Worm (Caenorhabditis elegans) whole organism, L4 larva: Measurements from ENCODE around the gene Y67D8A.2.

Source experiments
- F10B5.3 ChIP-seq: sonication (generic microtip); optimal IDR thresholded peaks from 2 replicates; lab custom pipeline; 2016; ENCODE audit warnings: mild to moderate bottlenecking, missing genetic modification characterization, missing compliant biosample characterization
- F26F4.8 ChIP-seq: fragments of 200-800 bp; sonication (Bioruptor generic); conservative IDR thresholded peaks from 2 replicates; pipeline ENCODE4 v1.3.6; 2022; ENCODE audit warnings: missing genetic modification characterization, missing compliant biosample characterization
- F44E2.7 ChIP-seq: fragments of 200-800 bp; sonication (Bioruptor generic); IDR thresholded peaks from 2 replicates; pipeline ENCODE4 v2.1.2; 2022; ENCODE audit warnings: missing genetic modification characterization, missing compliant biosample characterization
- F49E8.2 ChIP-seq: sonication (generic microtip); optimal IDR thresholded peaks from 2 replicates; lab custom pipeline; 2016; ENCODE audit warnings: missing compliant biosample characterization, mild to moderate bottlenecking, missing genetic modification characterization, borderline replicate concordance
- T26A8.4 ChIP-seq: fragments of 200-800 bp; sonication (Bioruptor generic); IDR thresholded peaks from 2 replicates; pipeline ENCODE4 v1.3.6; 2022; ENCODE audit warnings: missing genetic modification characterization, missing compliant biosample characterization
- Y105C5A.15 ChIP-seq: fragments of 200-800 bp; sonication (Bioruptor generic); IDR thresholded peaks from 2 replicates; pipeline ENCODE4 v1.3.6; 2022; ENCODE audit warnings: missing genetic modification characterization, missing compliant biosample characterization
- Y5F2A.4 ChIP-seq: fragments of 200-800 bp; sonication (Bioruptor generic); optimal IDR thresholded peaks from 2 replicates; lab custom pipeline; 2018; ENCODE audit warnings: mild to moderate bottlenecking, missing genetic modification characterization, missing compliant biosample characterization
- Y75B8A.6 ChIP-seq: fragments of 200-800 bp; sonication (Bioruptor generic); IDR thresholded peaks from 2 replicates; pipeline ENCODE4 v1.3.6; 2022; ENCODE audit warnings: missing genetic modification reagents, missing genetic modification characterization, missing compliant biosample characterization
- ZK337.2 ChIP-seq: fragments of 200-800 bp; sonication (Bioruptor generic); IDR thresholded peaks from 2 replicates; pipeline ENCODE4 v1.3.6; 2022; ENCODE audit warnings: missing genetic modification reagents, missing genetic modification characterization, missing compliant biosample characterization
- aha-1 ChIP-seq: fragments of 150-350 bp; peaks from one replicate; lab custom pipeline; 2014; ENCODE audit warnings: missing biosample characterization, missing genetic modification characterization
- aly-2 ChIP-seq: sonication (generic microtip); optimal IDR thresholded peaks from 2 replicates; lab custom pipeline; 2018; ENCODE audit warnings: missing biosample characterization, missing genetic modification characterization
- arid-1 ChIP-seq: fragments of 200-800 bp; sonication (Bioruptor generic); conservative IDR thresholded peaks from 2 replicates; pipeline ENCODE4 v1.3.6; 2022; ENCODE audit warnings: missing genetic modification reagents, missing genetic modification characterization, missing compliant biosample characterization
- ceh-20 ChIP-seq: fragments of 200-800 bp; sonication (Bioruptor generic); IDR thresholded peaks from 2 replicates; pipeline ENCODE4 v1.3.6; 2022; ENCODE audit warnings: missing genetic modification reagents, missing genetic modification characterization, missing compliant biosample characterization
- ceh-28 ChIP-seq: fragments of 150-350 bp; optimal IDR thresholded peaks from 2 replicates; lab custom pipeline; 2014; ENCODE audit warnings: missing biosample characterization, missing genetic modification reagents, missing genetic modification characterization
- ceh-32 ChIP-seq: sonication (generic microtip); optimal IDR thresholded peaks from 2 replicates; lab custom pipeline; 2016; ENCODE audit warnings: mild to moderate bottlenecking, missing genetic modification characterization, missing compliant biosample characterization; ENCODE audit not compliant: poor library complexity
- ceh-62 ChIP-seq: sonication (generic microtip); optimal IDR thresholded peaks from 2 replicates; lab custom pipeline; 2017; ENCODE audit warnings: missing biosample characterization, missing genetic modification characterization
- ces-1 ChIP-seq: fragments of 150-350 bp; sonication (generic microtip); optimal IDR thresholded peaks from 4 replicates; lab custom pipeline; 2014; ENCODE audit warnings: missing biosample characterization, missing genetic modification reagents, missing genetic modification characterization
- ctbp-1 ChIP-seq: fragments of 200-800 bp; sonication (Bioruptor generic); IDR thresholded peaks from 2 replicates; pipeline ENCODE4 v1.3.6; 2022; ENCODE audit warnings: missing genetic modification reagents, missing genetic modification characterization, missing compliant biosample characterization
- daf-8 ChIP-seq: fragments of 200-800 bp; sonication (Bioruptor generic); IDR thresholded peaks from 2 replicates; pipeline ENCODE4 v1.3.6; 2022; ENCODE audit warnings: missing genetic modification characterization, missing compliant biosample characterization
- dmd-6 ChIP-seq: fragments of 200-800 bp; sonication (Bioruptor generic); IDR thresholded peaks from 2 replicates; pipeline ENCODE4 v1.3.6; 2022; ENCODE audit warnings: missing genetic modification reagents, missing genetic modification characterization, missing compliant biosample characterization
- dmd-8 ChIP-seq: fragments of 200-800 bp; sonication (Bioruptor generic); IDR thresholded peaks from 2 replicates; pipeline ENCODE4 v1.3.6; 2022; ENCODE audit warnings: missing genetic modification characterization, missing compliant biosample characterization
- dmd-9 ChIP-seq: fragments of 200-800 bp; sonication (Bioruptor generic); IDR thresholded peaks from 2 replicates; pipeline ENCODE4 v1.3.6; 2022; ENCODE audit warnings: missing genetic modification reagents, missing genetic modification characterization, missing compliant biosample characterization
- dpl-1 ChIP-seq: fragments of 150-350 bp; optimal IDR thresholded peaks from 2 replicates; lab custom pipeline; 2014; ENCODE audit warnings: missing biosample characterization, missing genetic modification reagents, missing genetic modification characterization
- duxl-1 ChIP-seq: sonication (generic microtip); optimal IDR thresholded peaks from 2 replicates; lab custom pipeline; 2016; ENCODE audit warnings: mild to moderate bottlenecking, missing genetic modification characterization, moderate library complexity, missing compliant biosample characterization; ENCODE audit not compliant: poor library complexity
- fkh-10 ChIP-seq: fragments of 150-350 bp; optimal IDR thresholded peaks from 2 replicates; lab custom pipeline; 2014; ENCODE audit warnings: missing biosample characterization, missing genetic modification reagents, missing genetic modification characterization
- hlh-11 ChIP-seq: fragments of 200-800 bp; sonication (Bioruptor generic); optimal IDR thresholded peaks from 2 replicates; lab custom pipeline; 2018; ENCODE audit warnings: mild to moderate bottlenecking, missing genetic modification characterization, missing compliant biosample characterization
- hlh-30 ChIP-seq: sonication (generic microtip); optimal IDR thresholded peaks from 2 replicates; lab custom pipeline; 2017; ENCODE audit warnings: antibody characterized with exemption, mild to moderate bottlenecking, missing genetic modification characterization, missing compliant biosample characterization; ENCODE audit not compliant: insufficient read depth
- lim-7 ChIP-seq: fragments of 200-800 bp; sonication (Bioruptor generic); IDR thresholded peaks from 2 replicates; pipeline ENCODE4 v1.3.6; 2022; ENCODE audit warnings: missing genetic modification characterization, missing compliant biosample characterization
- lin-1 ChIP-seq: fragments of 200-800 bp; sonication (Bioruptor generic); IDR thresholded peaks from 2 replicates; pipeline ENCODE4 v1.3.6; 2022; ENCODE audit warnings: missing genetic modification reagents, missing genetic modification characterization, missing compliant biosample characterization
- lin-13 ChIP-seq: fragments of 150-350 bp; optimal IDR thresholded peaks from 2 replicates; lab custom pipeline; 2014; ENCODE audit warnings: missing biosample characterization, missing genetic modification reagents, missing genetic modification characterization
- lin-29 ChIP-seq: fragments of 200-800 bp; sonication (Bioruptor generic); IDR thresholded peaks from 2 replicates; pipeline ENCODE4 v1.3.6; 2022; ENCODE audit warnings: missing genetic modification reagents, missing genetic modification characterization, missing compliant biosample characterization
- lsy-2 ChIP-seq, 2 experiments: fragments of 150-350 bp in 1 of 2; sonication (generic microtip) in 1 of 2; optimal IDR thresholded peaks; 2 replicates each; lab custom pipeline; 2014 to 2017; ENCODE audit warnings: missing biosample characterization in 2 of 2, missing genetic modification characterization in 2 of 2
- madf-9 ChIP-seq: fragments of 200-800 bp; sonication (Bioruptor generic); conservative IDR thresholded peaks from 2 replicates; pipeline ENCODE4 v1.3.6; 2022; ENCODE audit warnings: missing genetic modification reagents, missing genetic modification characterization, missing compliant biosample characterization
- mxl-3 ChIP-seq: fragments of 200-800 bp; sonication (Bioruptor generic); optimal IDR thresholded peaks from 2 replicates; lab custom pipeline; 2018; ENCODE audit warnings: mild to moderate bottlenecking, missing genetic modification characterization, missing compliant biosample characterization
- nhr-111 ChIP-seq: fragments of 200-800 bp; sonication (Bioruptor generic); optimal IDR thresholded peaks from 2 replicates; lab custom pipeline; 2018; ENCODE audit warnings: mild to moderate bottlenecking, missing genetic modification characterization, missing compliant biosample characterization
- nhr-28 ChIP-seq: fragments of 150-350 bp; optimal IDR thresholded peaks from 2 replicates; lab custom pipeline; 2014; ENCODE audit warnings: missing biosample characterization, missing genetic modification characterization
- nhr-41 ChIP-seq: fragments of 200-800 bp; sonication (Bioruptor generic); IDR thresholded peaks from 2 replicates; pipeline ENCODE4 v1.3.6; 2022; ENCODE audit warnings: missing genetic modification reagents, missing genetic modification characterization, missing compliant biosample characterization
- nhr-48 ChIP-seq: sonication (generic microtip); optimal IDR thresholded peaks from 2 replicates; lab custom pipeline; 2016; ENCODE audit warnings: mild to moderate bottlenecking, missing genetic modification characterization, missing compliant biosample characterization
- php-3 ChIP-seq: fragments of 200-800 bp; sonication (Bioruptor generic); IDR thresholded peaks from 2 replicates; pipeline ENCODE4 v1.3.6; 2022; ENCODE audit warnings: missing genetic modification reagents, missing genetic modification characterization, missing compliant biosample characterization
- pqm-1 ChIP-seq: sonication (generic microtip); optimal IDR thresholded peaks from 2 replicates; lab custom pipeline; 2017; ENCODE audit warnings: missing biosample characterization, missing genetic modification characterization
- sdz-12 ChIP-seq: fragments of 200-800 bp; sonication (Bioruptor generic); optimal IDR thresholded peaks from 2 replicates; lab custom pipeline; 2018; ENCODE audit warnings: mild to moderate bottlenecking, missing genetic modification characterization, missing compliant biosample characterization
- set-16 ChIP-seq: fragments of 200-800 bp; sonication (Bioruptor generic); IDR thresholded peaks from 2 replicates; pipeline ENCODE4 v1.3.6; 2022; ENCODE audit warnings: missing genetic modification reagents, missing genetic modification characterization, missing compliant biosample characterization
- snpc-1.2 ChIP-seq: fragments of 200-800 bp; sonication (Bioruptor generic); IDR thresholded peaks from 2 replicates; pipeline ENCODE4 v1.3.6; 2022; ENCODE audit warnings: missing genetic modification reagents, missing genetic modification characterization, missing compliant biosample characterization
- spr-1 ChIP-seq: sonication (generic microtip); optimal IDR thresholded peaks from 2 replicates; lab custom pipeline; 2016; ENCODE audit warnings: mild to moderate bottlenecking, missing genetic modification characterization, missing compliant biosample characterization
- tag-97 ChIP-seq: fragments of 200-800 bp; sonication (Bioruptor generic); IDR thresholded peaks from 2 replicates; pipeline ENCODE4 v1.3.6; 2022; ENCODE audit warnings: missing genetic modification characterization, missing compliant biosample characterization
- tra-1 ChIP-seq: fragments of 200-800 bp; sonication (Bioruptor generic); IDR thresholded peaks from 2 replicates; pipeline ENCODE4 v1.3.6; 2022; ENCODE audit warnings: missing genetic modification reagents, missing genetic modification characterization, missing compliant biosample characterization
- unc-130 ChIP-seq: sonication (generic microtip); optimal IDR thresholded peaks from 2 replicates; lab custom pipeline; 2016; ENCODE audit warnings: missing genetic modification reagents, missing genetic modification characterization, missing compliant biosample characterization
- unc-39 ChIP-seq: sonication (generic microtip); optimal IDR thresholded peaks from 2 replicates; lab custom pipeline; 2017; ENCODE audit warnings: missing biosample characterization, missing genetic modification characterization
- vab-7 ChIP-seq: fragments of 200-800 bp; sonication (Bioruptor generic); IDR thresholded peaks from 2 replicates; pipeline ENCODE4 v1.3.6; 2022; ENCODE audit warnings: missing genetic modification reagents, missing genetic modification characterization, missing compliant biosample characterization
- zip-11 ChIP-seq: fragments of 200-800 bp; sonication (Bioruptor generic); IDR thresholded peaks from 2 replicates; pipeline ENCODE4 v1.3.6; 2022; ENCODE audit warnings: missing genetic modification characterization, missing compliant biosample characterization
- zip-2 ChIP-seq: fragments of 150-350 bp; optimal IDR thresholded peaks from 2 replicates; lab custom pipeline; 2014; ENCODE audit warnings: missing biosample characterization, missing genetic modification characterization
- ztf-7 ChIP-seq: fragments of 150-350 bp; optimal IDR thresholded peaks from 2 replicates; lab custom pipeline; 2014; ENCODE audit warnings: missing biosample characterization, missing genetic modification characterization

Y67D8A.2 gene

DNA sequence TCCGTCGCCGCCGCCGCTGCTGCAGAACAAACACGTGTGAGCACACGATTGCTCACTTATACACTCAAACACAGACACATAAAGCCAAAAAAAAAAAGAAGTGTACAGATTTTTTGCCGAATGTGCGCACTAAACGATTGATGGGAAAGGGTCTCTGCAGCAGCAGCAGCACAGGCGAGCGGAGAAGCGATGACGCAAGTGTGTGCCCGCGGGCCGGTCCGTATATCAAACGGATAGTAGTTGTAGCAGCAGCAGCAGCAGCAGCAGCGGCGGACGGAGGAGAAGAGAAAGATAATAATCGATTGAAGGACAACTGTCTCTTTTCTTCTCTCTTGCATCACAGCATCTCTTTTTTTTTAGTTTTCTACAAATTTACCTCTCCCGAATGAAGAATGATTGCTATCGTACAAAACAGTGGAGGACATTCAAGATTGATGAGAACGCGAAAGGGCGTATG, 11.2 kb downstream of the Y67D8A.2 start (continued):
- no peak for TF ChIP-seq Y75B8A.6 (GFP tag; lab: Robert Waterston, UW)
- TF ChIP-seq dmd-8 = no peak
- no peak for TF ChIP-seq unc-130 (GFP tag; lab: Kevin White, UChicago)
- TF ChIP-seq ceh-62 (tag; lab: Kevin White, UChicago) = no peak
- no peak for TF ChIP-seq lim-7
- no peak for TF ChIP-seq vab-7 (GFP tag; lab: Robert Waterston, UW)
- TF ChIP-seq nhr-111 = no peak
- no peak for TF ChIP-seq zip-2
- no peak for TF ChIP-seq zip-11 (GFP tag; lab: Robert Waterston, UW)
- TF ChIP-seq ces-1 = no peak
- peak; percentile 96 for TF ChIP-seq aha-1 (tag; lab: Kevin White, UChicago)
- no peak for TF ChIP-seq duxl-1
- TF ChIP-seq spr-1 = peak; percentile 13
- TF ChIP-seq F44E2.7 (GFP tag; lab: Robert Waterston, UW) = no peak
- no peak for TF ChIP-seq madf-9 (GFP tag; lab: Robert Waterston, UW)
- TF ChIP-seq ZK337.2 (GFP tag; lab: Robert Waterston, UW) = no peak
- TF ChIP-seq dmd-6 (GFP tag; lab: Robert Waterston, UW) = peak; percentile 42; the same call in 1 of the 2 replicates
- 0 out of 2 replicates have a peak, but pooled peaks have one; percentile 35 for TF ChIP-seq tra-1 (GFP tag; lab: Robert Waterston, UW)
- no peak for TF ChIP-seq fkh-10
- TF ChIP-seq mxl-3 = peak; percentile 66
- peak in 1 of 2 experiments; percentile 16 for TF ChIP-seq lsy-2 (tag; optimal IDR thresholded peaks at IDR 0.05; lab: Kevin White, UChicago)
- TF ChIP-seq daf-8 (GFP tag; lab: Robert Waterston, UW) = no peak
- TF ChIP-seq lin-29 (GFP tag; lab: Robert Waterston, UW) = no peak
- no peak for TF ChIP-seq unc-39 (tag; lab: Kevin White, UChicago)
- peak; percentile 21 for TF ChIP-seq hlh-30
- no peak for TF ChIP-seq nhr-41
- TF ChIP-seq pqm-1 (tag; lab: Kevin White, UChicago) = no peak
- TF ChIP-seq ceh-32 (tag; lab: Kevin White, UChicago) = no peak
- TF ChIP-seq ctbp-1 (GFP tag; lab: Robert Waterston, UW) = no peak
- TF ChIP-seq Y5F2A.4 (GFP tag; lab: Kevin White, UChicago) = no peak
- no peak for TF ChIP-seq F26F4.8
- TF ChIP-seq dpl-1 (GFP tag; lab: Kevin White, UChicago) = no peak
- TF ChIP-seq aly-2 (tag; lab: Kevin White, UChicago) = no peak
- TF ChIP-seq dmd-9 (GFP tag; lab: Robert Waterston, UW) = no peak
- peak; percentile 79 for TF ChIP-seq set-16
- no peak for TF ChIP-seq arid-1 (GFP tag; lab: Robert Waterston, UW)
- TF ChIP-seq F49E8.2 (tag; lab: Kevin White, UChicago) = no peak
- no peak for TF ChIP-seq ceh-28 (tag; lab: Kevin White, UChicago)
- peak; percentile 34; the same call in 1 of the 2 replicates for TF ChIP-seq T26A8.4
- no peak for TF ChIP-seq F10B5.3
- peak; percentile 59 for TF ChIP-seq nhr-28
- no peak for TF ChIP-seq lin-13 (GFP tag; lab: Kevin White, UChicago)
- TF ChIP-seq ceh-20 = no peak; the same call in 1 of the 2 replicates
- no peak for TF ChIP-seq nhr-48
- no peak for TF ChIP-seq php-3 (GFP tag; lab: Robert Waterston, UW)
- TF ChIP-seq tag-97 (GFP tag; lab: Robert Waterston, UW) = no peak
- no peak for TF ChIP-seq sdz-12
- TF ChIP-seq Y105C5A.15 (GFP tag; lab: Robert Waterston, UW) = no peak
- no peak for TF ChIP-seq ztf-7
- no peak for TF ChIP-seq lin-1 (GFP tag; lab: Robert Waterston, UW)
- peak; percentile 85 for TF ChIP-seq hlh-11 (tag; lab: Kevin White, UChicago)
- TF ChIP-seq snpc-1.2 (GFP tag; lab: Robert Waterston, UW) = no peak
